Worm (Caenorhabditis elegans) whole organism, early embryonic: ENCODE measurements around the gene mes-4.

ENCODE experiments used
- B0310.2 ChIP-seq: sonication (generic microtip); optimal IDR thresholded peaks from 2 replicates; lab custom pipeline; 2016; ENCODE audit warnings: mild to moderate bottlenecking, missing genetic modification characterization, missing compliant biosample characterization
- F13C5.2 ChIP-seq: sonication (generic microtip); optimal IDR thresholded peaks from 2 replicates; lab custom pipeline; 2017; ENCODE audit warnings: mild to moderate bottlenecking, missing genetic modification characterization, inconsistent platforms, missing compliant biosample characterization
- aly-1 ChIP-seq: sonication (generic microtip); optimal IDR thresholded peaks from 2 replicates; lab custom pipeline; 2016; ENCODE audit warnings: missing genetic modification characterization, missing compliant biosample characterization
- ama-1 ChIP-seq: fragments of 150-350 bp; optimal IDR thresholded peaks from 2 replicates; lab custom pipeline; 2014
- ceh-13 ChIP-seq: fragments of 200-800 bp; sonication (Bioruptor generic); optimal IDR thresholded peaks from 2 replicates; lab custom pipeline; 2018; ENCODE audit warnings: mild to moderate bottlenecking, missing genetic modification characterization, missing compliant biosample characterization
- flt-1 ChIP-seq: fragments of 200-800 bp; sonication (Bioruptor generic); IDR thresholded peaks from 2 replicates; pipeline ENCODE4 v1.3.6; 2022; ENCODE audit warnings: missing genetic modification characterization, missing compliant biosample characterization
- hmg-4 ChIP-seq: fragments of 200-800 bp; sonication (Bioruptor generic); optimal IDR thresholded peaks from 2 replicates; lab custom pipeline; 2018; ENCODE audit warnings: mild to moderate bottlenecking, missing genetic modification characterization, missing compliant biosample characterization
- hnd-1 ChIP-seq: sonication (generic microtip); optimal IDR thresholded peaks from 2 replicates; lab custom pipeline; 2016; ENCODE audit warnings: missing genetic modification characterization, missing compliant biosample characterization
- pes-1 ChIP-seq: fragments of 200-800 bp; sonication (Bioruptor generic); IDR thresholded peaks from 2 replicates; pipeline ENCODE4 v1.3.6; 2022; ENCODE audit warnings: missing genetic modification reagents, missing genetic modification characterization, missing compliant biosample characterization
- scrt-1 ChIP-seq: fragments of 200-800 bp; sonication (Bioruptor generic); IDR thresholded peaks from 2 replicates; pipeline ENCODE4 v1.3.6; 2022; ENCODE audit warnings: missing genetic modification characterization, missing compliant biosample characterization
- sea-1 ChIP-seq: fragments of 200-800 bp; sonication (Bioruptor generic); conservative IDR thresholded peaks from 2 replicates; pipeline ENCODE4 v1.3.6; 2022; ENCODE audit warnings: missing genetic modification characterization, missing compliant biosample characterization
- tbx-37 ChIP-seq: fragments of 200-800 bp; sonication (Bioruptor generic); conservative IDR thresholded peaks from 2 replicates; pipeline ENCODE4 v1.3.6; 2022; ENCODE audit warnings: missing genetic modification reagents, missing genetic modification characterization, missing compliant biosample characterization
- tra-4 ChIP-seq: sonication (generic microtip); optimal IDR thresholded peaks from 2 replicates; lab custom pipeline; 2017; ENCODE audit warnings: missing genetic modification characterization, missing compliant biosample characterization

ce11 chrV:13411225-13411991 is 25.9 kb downstream of the mes-4 start:
- TF ChIP-seq ama-1 (lab: Kevin White, UChicago), result no peak
- no peak for TF ChIP-seq scrt-1
- no peak for TF ChIP-seq tbx-37 (GFP tag; lab: Robert Waterston, UW)
- TF ChIP-seq sea-1, result no peak; the same call in 1 of the 2 replicates
- no peak for TF ChIP-seq flt-1 (GFP tag; lab: Robert Waterston, UW)
- TF ChIP-seq F13C5.2, result no peak
- no peak for TF ChIP-seq hmg-4 (GFP tag; lab: Kevin White, UChicago)
- TF ChIP-seq aly-1 (tag; lab: Kevin White, UChicago), result no peak
- TF ChIP-seq pes-1, result no peak; the same call in 1 of the 2 replicates
- TF ChIP-seq hnd-1 (tag; lab: Kevin White, UChicago), result no peak
- no peak for TF ChIP-seq B0310.2 (tag; lab: Kevin White, UChicago)
- no peak for TF ChIP-seq ceh-13 (GFP tag; lab: Kevin White, UChicago)
- TF ChIP-seq tra-4 (tag; lab: Kevin White, UChicago), result no peak
